Fruit fly (Drosophila melanogaster) Kc167 (cell line): ENCODE measurements around the gene Rbfox1.

Experiments
- Sin3A ChIP-seq: fragments of >200 bp; optimal IDR thresholded peaks from 2 replicates; lab custom pipeline; 2018; ENCODE audit warnings: missing external identifiers
- insv ChIP-seq: fragments of >200 bp; optimal IDR thresholded peaks from 3 replicates; lab custom pipeline; 2018; ENCODE audit warnings: missing external identifiers
- psq ChIP-seq: fragments of >200 bp; optimal IDR thresholded peaks from 2 replicates; lab custom pipeline; 2017; ENCODE audit warnings: missing external identifiers

dm6 chr3L:10449725-10450124 lies 31.5 kb upstream of the Rbfox1 start:
- TF ChIP-seq insv (lab: Kevin White, UChicago) (no peak), Sin3A (lab: Kevin White, UChicago) (no peak), psq (lab: Kevin White, UChicago) (no peak)
